Fruit fly (Drosophila melanogaster) whole organism, wandering third instar larva: ENCODE data around the gene CG2157.

Source experiments
- Abd-B ChIP-seq: fragments of >200 bp; optimal IDR thresholded peaks from 2 replicates; lab custom pipeline; 2017; ENCODE audit warnings: missing biosample characterization, missing genetic modification characterization
- Dfd ChIP-seq: fragments of >200 bp; optimal IDR thresholded peaks from 2 replicates; lab custom pipeline; 2017; ENCODE audit warnings: missing biosample characterization, missing genetic modification characterization
- Hnf4 ChIP-seq: fragments of 200-800 bp; sonication (Bioruptor generic); optimal IDR thresholded peaks from 2 replicates; lab custom pipeline; 2016; ENCODE audit warnings: missing biosample characterization, mild to moderate bottlenecking, missing genetic modification characterization
- Hr78 ChIP-seq: fragments of >200 bp; optimal IDR thresholded peaks from 2 replicates; lab custom pipeline; 2017; ENCODE audit warnings: missing biosample characterization, missing genetic modification characterization
- Vsx2 ChIP-seq: fragments of 200-300, 225-300 bp; sonication (Bioruptor generic); optimal IDR thresholded peaks from 2 replicates; lab custom pipeline; 2018; ENCODE audit warnings: missing biosample characterization, missing genetic modification characterization; ENCODE audit not compliant: partially characterized antibody
- br ChIP-seq: fragments of 200-800 bp; sonication (Bioruptor generic); optimal IDR thresholded peaks from 2 replicates; lab custom pipeline; 2016; ENCODE audit warnings: missing biosample characterization, missing genetic modification characterization
- fru ChIP-seq: fragments of 200-800 bp; sonication (Bioruptor generic); optimal IDR thresholded peaks from 3 replicates; lab custom pipeline; 2016; ENCODE audit warnings: missing biosample characterization, mild to moderate bottlenecking, missing genetic modification characterization
- jim ChIP-seq: fragments of 175-275, 200-325 bp; sonication (Bioruptor generic); optimal IDR thresholded peaks from 2 replicates; lab custom pipeline; 2016; ENCODE audit warnings: missing biosample characterization, mild to moderate bottlenecking, missing genetic modification characterization
- pan ChIP-seq: fragments of >200 bp; optimal IDR thresholded peaks from 2 replicates; lab custom pipeline; 2017
- psq ChIP-seq: fragments of 200-800 bp; sonication (Bioruptor generic); optimal IDR thresholded peaks from 3 replicates; lab custom pipeline; 2017; ENCODE audit warnings: missing biosample characterization, mild to moderate bottlenecking, missing genetic modification characterization, moderate library complexity
- woc ChIP-seq: sonication (Bioruptor generic); optimal IDR thresholded peaks from 2 replicates; lab custom pipeline; 2016; ENCODE audit warnings: missing biosample characterization, mild to moderate bottlenecking, missing genetic modification characterization

- TF ChIP-seq Dfd (GFP tag; lab: Kevin White, UChicago) (no peak), fru (GFP tag; lab: Kevin White, UChicago) (no peak), br (GFP tag; lab: Kevin White, UChicago) (no peak), woc (no peak), Abd-B (GFP tag; lab: Kevin White, UChicago) (no peak), jim (GFP tag; lab: Kevin White, UChicago) (no peak), Vsx2 (GFP tag; lab: Kevin White, UChicago) (no peak), Hnf4 (GFP tag; lab: Kevin White, UChicago) (no peak), pan (lab: Kevin White, UChicago) (peak; percentile 67), Hr78 (GFP tag; lab: Kevin White, UChicago) (no peak), psq (GFP tag; lab: Kevin White, UChicago) (no peak)
Observed at dm6 chrX:10835631-10836030, 33.5 kb upstream of the CG2157 start.
